Fruit fly (Drosophila melanogaster): Measurements from ENCODE around the gene sgg.
A peak's percentile ranks its signal among the peaks of the same experiment; 100 is the strongest.

sgg gene

DNA sequence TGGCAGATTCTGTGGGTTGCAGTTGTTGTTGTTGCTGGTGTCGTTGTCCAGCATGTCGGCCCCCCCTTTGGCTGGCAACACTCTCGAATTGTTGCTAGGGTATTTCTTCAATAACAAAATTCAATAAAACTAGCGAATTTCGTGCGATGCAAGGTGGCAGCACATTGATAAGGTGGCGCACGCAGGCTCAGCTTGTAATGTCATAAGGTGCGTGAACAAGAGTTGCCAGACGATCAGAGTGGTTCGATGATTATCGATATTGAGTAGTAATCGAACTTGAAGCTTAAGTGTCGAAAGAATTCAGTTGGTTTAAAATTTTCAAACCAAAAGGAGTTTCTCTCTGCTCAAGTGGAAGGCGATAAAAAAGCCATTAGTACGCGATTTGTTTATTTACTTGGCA, 86.4 kb downstream of the sgg start, which contains the start of gene CG2701 (continued):
- peak; percentile 26 for TF ChIP-seq fu2 (GFP tag; optimal IDR thresholded peaks at IDR 0.05)
- no peak for TF ChIP-seq eyg (GFP tag; optimal IDR thresholded peaks at IDR 0.05)
- peak in 1 of 2 experiments; percentile 76 for TF ChIP-seq Pdp1 (GFP tag; optimal IDR thresholded peaks at IDR 0.05)
- peak; percentile 61; the same call in 1 of the 2 replicates for TF ChIP-seq ato (GFP tag; IDR thresholded peaks at IDR 0.05; ENCODE audit: partially characterized antibody)
- TF ChIP-seq CG14710 (tag; optimal IDR thresholded peaks at IDR 0.05), result peak; percentile 32
- TF ChIP-seq Gsc (GFP tag; IDR thresholded peaks at IDR 0.05), result no peak
- no peak for TF ChIP-seq Atf-2 (GFP tag; optimal IDR thresholded peaks at IDR 0.05)
- peak; percentile 36 for TF ChIP-seq tin (GFP tag; optimal IDR thresholded peaks at IDR 0.05)
- peak; percentile 88 for TF ChIP-seq Med (GFP tag)
- peak; percentile 80 for TF ChIP-seq stwl (tag; optimal IDR thresholded peaks at IDR 0.05)
- no peak for TF ChIP-seq CG12299 (tag; optimal IDR thresholded peaks at IDR 0.05)
- TF ChIP-seq HLH54F (GFP tag; optimal IDR thresholded peaks at IDR 0.05), result peak; percentile 11
- TF ChIP-seq CG15269 (tag; optimal IDR thresholded peaks at IDR 0.05), result no peak
- no peak for TF ChIP-seq Ravus (GFP tag; IDR thresholded peaks at IDR 0.05)
- peak; percentile 43 for TF ChIP-seq CG2120 (GFP tag; optimal IDR thresholded peaks at IDR 0.05)
- TF ChIP-seq klu (GFP tag; IDR thresholded peaks at IDR 0.05), result no peak
- TF ChIP-seq CG32532 (GFP tag; IDR thresholded peaks at IDR 0.05), result no peak
- TF ChIP-seq HLH4C (GFP tag; IDR thresholded peaks at IDR 0.05; ENCODE audit: partially characterized antibody), result peak; percentile 72
- TF ChIP-seq CG33213 (GFP tag; optimal IDR thresholded peaks at IDR 0.05), result no peak
- TF ChIP-seq CG31224 (GFP tag; IDR thresholded peaks at IDR 0.05), result no peak
- TF ChIP-seq Dp (GFP tag; optimal IDR thresholded peaks at IDR 0.05), result peak; percentile 69
- peak; percentile 20 to 25 for TF ChIP-seq dpn (GFP tag; optimal IDR thresholded peaks at IDR 0.05)
- TF ChIP-seq chinmo (GFP tag; IDR thresholded peaks at IDR 0.05; ENCODE audit: partially characterized antibody), result 0 out of 4 replicates have a peak, but pooled peaks have one; percentile 67
- peak; percentile 32 for TF ChIP-seq maf-S (GFP tag; optimal IDR thresholded peaks at IDR 0.05)
- TF ChIP-seq Lhr (GFP tag; optimal IDR thresholded peaks at IDR 0.05), result no peak
- no peak for TF ChIP-seq CG18011 (GFP tag; optimal IDR thresholded peaks at IDR 0.05)
- TF ChIP-seq HmgD (GFP tag; optimal IDR thresholded peaks at IDR 0.05), result peak; percentile 68
- TF ChIP-seq nerfin-2 (GFP tag; IDR thresholded peaks at IDR 0.05; ENCODE audit: partially characterized antibody), result peak; percentile 60
- peak; percentile 66 for TF ChIP-seq knrl (GFP tag; IDR thresholded peaks at IDR 0.05; ENCODE audit: partially characterized antibody)
- TF ChIP-seq C15 (GFP tag; IDR thresholded peaks at IDR 0.05), result no peak
- no peak for TF ChIP-seq Adf1 (GFP tag; IDR thresholded peaks at IDR 0.05)
- peak; percentile 18 for TF ChIP-seq CG13624 (GFP tag; optimal IDR thresholded peaks at IDR 0.05)
- TF ChIP-seq Awh (GFP tag; IDR thresholded peaks at IDR 0.05), result no peak
- no peak for TF ChIP-seq CG16815 (GFP tag; optimal IDR thresholded peaks at IDR 0.05)
- TF ChIP-seq crp (GFP tag; optimal IDR thresholded peaks at IDR 0.05), result peak in 1 of 2 experiments; percentile 18
- no peak for TF ChIP-seq caup (GFP tag; optimal IDR thresholded peaks at IDR 0.05; ENCODE audit: severe bottlenecking)
- peak; percentile 95 for TF ChIP-seq MBD-R2 (GFP tag; IDR thresholded peaks at IDR 0.05)
- no peak for TF ChIP-seq gce (GFP tag; IDR thresholded peaks at IDR 0.05)
- no peak for TF ChIP-seq hth (optimal IDR thresholded peaks at IDR 0.05)
- TF ChIP-seq da (GFP tag; optimal IDR thresholded peaks at IDR 0.05), result no peak
- TF ChIP-seq toy (GFP tag; IDR thresholded peaks at IDR 0.05), result no peak
- TF ChIP-seq CG10366 (GFP tag; IDR thresholded peaks at IDR 0.05), result no peak
- peak; percentile 57 for TF ChIP-seq CG2116 (GFP tag; optimal IDR thresholded peaks at IDR 0.05)
- TF ChIP-seq Usf (GFP tag; optimal IDR thresholded peaks at IDR 0.05), result no peak
- no peak for TF ChIP-seq z (GFP tag; IDR thresholded peaks at IDR 0.05)
- no peak for TF ChIP-seq crc (GFP tag; optimal IDR thresholded peaks at IDR 0.05)
- TF ChIP-seq zen (tag; optimal IDR thresholded peaks at IDR 0.05), result no peak
- TF ChIP-seq Mes4 (GFP tag; optimal IDR thresholded peaks at IDR 0.05), result no peak
- no peak for TF ChIP-seq CG16863 (GFP tag; optimal IDR thresholded peaks at IDR 0.05)
- TF ChIP-seq nmo (GFP tag; optimal IDR thresholded peaks at IDR 0.05), result peak; percentile 13
- TF ChIP-seq gt (GFP tag; IDR thresholded peaks at IDR 0.05), result no peak

Data from whole organism, embryonic.